Worm (Caenorhabditis elegans): Measurements from ENCODE around the gene symk-1.
A peak's percentile ranks its signal among the peaks of the same experiment; 100 is the strongest.

The symk-1 gene

DNA sequence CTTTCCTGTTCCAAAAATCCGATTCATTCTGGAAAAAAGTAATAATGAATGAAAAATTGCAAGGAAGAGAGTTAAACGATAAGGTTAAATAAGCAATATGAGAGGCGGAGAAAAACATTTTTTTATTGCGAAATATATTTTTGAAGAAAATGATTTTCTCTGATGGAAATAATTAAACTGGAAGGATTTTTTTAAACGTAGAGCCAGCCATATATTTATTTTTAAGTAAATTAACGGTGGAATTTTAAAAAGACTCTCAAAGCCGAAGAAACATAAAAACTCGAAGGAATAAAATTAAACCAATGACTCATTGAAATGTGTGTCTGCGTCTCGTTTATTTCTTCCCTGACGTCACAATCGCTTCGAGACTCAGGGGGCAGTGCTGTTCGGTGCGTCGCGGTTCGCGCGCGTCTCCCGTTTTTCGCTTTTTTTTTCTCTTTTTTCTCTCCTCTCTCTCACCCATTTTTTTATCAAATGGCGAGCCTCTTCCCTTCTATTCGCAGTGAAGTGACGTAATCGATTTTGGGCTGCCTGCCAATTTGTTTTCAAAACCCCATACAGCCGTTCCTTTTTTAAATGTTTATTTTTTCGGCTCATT, 36.1 kb downstream of the symk-1 start, which contains the start of gene vps-60 (continued):
- peak; percentile 81 for TF ChIP-seq snpc-4 (tag; optimal IDR thresholded peaks at IDR 0.05)
- TF ChIP-seq nhr-43 (tag; optimal IDR thresholded peaks at IDR 0.05; ENCODE audit: poor library complexity, severe bottlenecking): peak; percentile 72
- peak; percentile 97 for TF ChIP-seq nhr-23 (tag; optimal IDR thresholded peaks at IDR 0.05)
- peak; percentile 95 for TF ChIP-seq nfya-1 (tag; optimal IDR thresholded peaks at IDR 0.05; ENCODE audit: insufficient read depth)
- no peak for TF ChIP-seq unc-39 (tag; optimal IDR thresholded peaks at IDR 0.05)
- TF ChIP-seq nhr-77 (tag; optimal IDR thresholded peaks at IDR 0.05): peak; percentile 25
- no peak for TF ChIP-seq daf-12 (tag; optimal IDR thresholded peaks at IDR 0.05)
- TF ChIP-seq elt-1 (tag; optimal IDR thresholded peaks at IDR 0.05): peak; percentile 43
- peak; percentile 94 for TF ChIP-seq lin-15B (tag; optimal IDR thresholded peaks at IDR 0.05)
- TF ChIP-seq elt-2 (tag; optimal IDR thresholded peaks at IDR 0.05): peak; percentile 88
- TF ChIP-seq nhr-28 (tag; optimal IDR thresholded peaks at IDR 0.05): no peak
- no peak for TF ChIP-seq ztf-11 (tag; optimal IDR thresholded peaks at IDR 0.05)
- TF ChIP-seq mdl-1 (tag; optimal IDR thresholded peaks at IDR 0.05): peak; percentile 38
- TF ChIP-seq egl-27 (tag; optimal IDR thresholded peaks at IDR 0.05): peak; percentile 89

DNA sequence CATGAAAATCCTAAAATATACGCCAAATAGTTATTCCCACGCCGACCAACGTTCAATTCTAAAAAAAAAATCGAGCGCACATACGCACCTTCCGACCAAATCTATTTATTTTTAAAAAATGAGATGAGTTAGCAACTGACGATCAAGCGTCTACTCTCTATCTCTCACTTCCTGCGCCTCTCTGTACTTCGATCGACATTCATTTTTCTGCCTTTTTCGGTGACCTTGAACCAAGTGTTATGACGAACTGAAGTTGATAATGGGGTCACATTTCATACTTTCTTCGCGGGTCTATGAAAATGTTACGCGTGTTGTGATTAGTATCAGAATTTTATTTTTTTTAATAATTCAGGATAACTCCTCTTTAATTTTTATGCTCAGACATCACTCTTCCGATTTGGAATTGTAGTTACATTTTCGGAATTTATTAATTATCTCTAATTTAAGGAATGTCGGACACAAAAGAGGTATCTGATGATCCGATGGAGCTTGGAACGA, 37.3 kb downstream of the symk-1 start, which contains the start of gene smk-1:
Gene smk-1 (plus strand): TSS at position 448 of the 498 bp plus-strand sequence.
- TF ChIP-seq nhr-76 (tag; optimal IDR thresholded peaks at IDR 0.05) (no peak), jun-1 (tag; optimal IDR thresholded peaks at IDR 0.05) (no peak), R02D3.7 (tag; optimal IDR thresholded peaks at IDR 0.05) (no peak), pha-4 (tag; optimal IDR thresholded peaks at IDR 0.05) (no peak), ceh-9 (tag; optimal IDR thresholded peaks at IDR 0.05) (no peak), nhr-23 (tag; optimal IDR thresholded peaks at IDR 0.05) (peak; percentile 67), pqm-1 (tag; optimal IDR thresholded peaks at IDR 0.05) (no peak), nhr-25 (tag; optimal IDR thresholded peaks at IDR 0.05) (peak; percentile 89), eor-1 (tag; optimal IDR thresholded peaks at IDR 0.05) (no peak), nhr-12 (tag; optimal IDR thresholded peaks at IDR 0.05) (no peak), elt-2 (tag; optimal IDR thresholded peaks at IDR 0.05) (no peak), zag-1 (tag; optimal IDR thresholded peaks at IDR 0.05) (no peak), lin-15B (tag; optimal IDR thresholded peaks at IDR 0.05) (no peak)

DNA sequence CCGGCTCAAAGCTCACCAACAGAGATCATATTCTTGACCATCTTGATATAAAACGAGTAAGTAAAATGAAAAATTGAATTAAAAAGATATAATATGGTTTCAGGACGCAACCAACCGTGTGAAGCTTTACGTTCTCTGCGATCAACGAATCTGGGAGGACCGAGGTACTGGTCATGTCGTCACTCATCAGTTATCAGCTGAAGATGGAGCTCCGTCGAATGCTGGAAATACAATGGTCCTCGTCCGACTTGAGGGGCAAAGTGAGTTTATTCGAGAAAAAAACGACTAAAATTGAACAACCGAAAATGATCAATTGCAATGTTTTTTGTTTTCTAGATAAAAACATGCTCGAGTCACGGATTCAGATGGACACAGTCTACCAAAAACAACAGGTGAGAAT, 38.4 kb downstream of the symk-1 start:
- TF ChIP-seq pha-4 (tag; optimal IDR thresholded peaks at IDR 0.05) (no peak), nfya-1 (tag; optimal IDR thresholded peaks at IDR 0.05; ENCODE audit: insufficient read depth) (no peak), skn-1 (tag; optimal IDR thresholded peaks at IDR 0.05) (no peak)

DNA sequence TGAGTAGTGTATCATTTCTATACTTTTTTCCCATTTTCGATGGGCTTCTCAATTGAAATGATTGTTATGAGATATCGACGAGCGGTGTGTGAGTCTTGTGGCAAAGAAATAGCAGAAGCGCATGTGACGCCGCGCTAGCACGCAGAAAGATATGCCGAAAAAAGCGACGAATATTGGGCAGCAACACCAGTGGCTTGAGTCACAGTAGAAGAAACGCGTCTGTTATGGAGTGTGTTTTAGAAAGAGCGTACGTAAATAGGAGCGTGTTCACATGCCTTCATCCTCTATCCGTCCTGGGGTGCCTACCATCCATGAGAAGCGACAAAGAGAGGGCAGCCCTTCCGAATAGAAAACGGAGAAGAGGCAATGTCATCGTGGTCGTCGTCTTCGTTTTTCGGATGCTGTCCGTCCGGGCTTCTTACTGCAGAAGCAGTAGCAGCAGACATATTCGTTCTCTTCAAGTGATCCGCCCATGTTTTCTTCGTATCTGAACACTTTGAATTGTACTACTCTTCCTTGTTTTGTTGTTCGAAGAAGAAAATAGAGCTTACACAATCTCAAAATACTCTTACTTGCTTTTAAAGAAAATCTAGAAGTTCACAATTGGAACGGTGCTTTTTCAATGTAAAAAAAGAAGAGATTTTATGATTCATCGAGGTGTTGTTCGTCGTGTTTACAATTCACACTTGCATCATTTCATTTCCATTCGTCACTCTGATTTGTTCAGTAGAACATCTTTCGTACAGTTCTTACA, 39.8 kb downstream of the symk-1 start:
- TF ChIP-seq nfya-1 (tag; optimal IDR thresholded peaks at IDR 0.05; ENCODE audit: insufficient read depth) (peak; percentile 28), mdl-1 (tag; optimal IDR thresholded peaks at IDR 0.05) (peak; percentile 3), zag-1 (tag; optimal IDR thresholded peaks at IDR 0.05) (no peak), nhr-43 (tag; optimal IDR thresholded peaks at IDR 0.05; ENCODE audit: poor library complexity, severe bottlenecking) (peak; percentile 42), lin-39 (tag; optimal IDR thresholded peaks at IDR 0.05) (peak; percentile 65), snpc-4 (tag; optimal IDR thresholded peaks at IDR 0.05) (peak; percentile 31), hmg-11 (tag; optimal IDR thresholded peaks at IDR 0.05) (peak; percentile 60), lin-15B (tag; optimal IDR thresholded peaks at IDR 0.05) (no peak)

DNA sequence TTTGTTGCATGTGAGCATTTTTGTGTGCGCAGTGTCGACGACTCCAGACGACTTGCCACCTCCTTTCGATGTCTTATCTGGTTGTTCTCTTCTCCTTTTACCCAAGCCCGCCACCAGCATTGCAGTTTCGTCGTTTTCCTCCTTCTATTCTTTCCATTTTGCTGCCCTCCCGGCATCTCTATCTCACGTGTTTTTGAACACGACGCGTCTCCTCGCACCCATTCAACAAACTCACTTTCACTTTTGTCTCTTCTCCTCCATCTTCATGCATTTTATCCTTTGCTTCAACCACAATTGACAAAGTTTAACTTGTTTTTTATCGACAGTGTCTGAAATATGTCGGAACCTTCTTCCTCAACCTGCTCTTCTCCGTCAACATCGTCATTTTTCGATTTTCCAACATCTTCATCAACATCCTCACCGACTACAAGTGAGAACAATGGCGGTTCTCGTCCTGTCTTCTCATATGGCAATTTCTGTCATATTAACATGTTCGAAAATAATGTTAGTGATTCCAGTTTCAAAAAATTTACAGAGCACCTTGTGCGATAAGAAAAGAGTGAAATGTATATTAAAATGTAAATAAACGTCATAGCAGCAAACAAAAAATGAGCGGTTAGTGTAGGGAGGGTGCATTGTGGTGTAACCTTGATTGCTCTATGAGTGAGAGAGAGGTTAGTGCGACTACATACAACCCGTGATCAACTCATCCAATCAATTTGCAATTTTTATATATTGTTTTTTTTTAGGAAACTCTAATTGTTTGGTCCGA, 40.7 kb downstream of the symk-1 start, which contains the start of gene fip-4:
Gene fip-4 (minus strand): TSS at position 636 of the 772 bp plus-strand sequence.
- peak; percentile 18 for TF ChIP-seq snpc-4 (tag; optimal IDR thresholded peaks at IDR 0.05)
- no peak for TF ChIP-seq daf-12 (tag; optimal IDR thresholded peaks at IDR 0.05)
- no peak for TF ChIP-seq skn-1 (tag; optimal IDR thresholded peaks at IDR 0.05)
- TF ChIP-seq nhr-28 (tag; optimal IDR thresholded peaks at IDR 0.05): no peak
- TF ChIP-seq jun-1 (tag; optimal IDR thresholded peaks at IDR 0.05): peak; percentile 27
- TF ChIP-seq nhr-237 (tag; optimal IDR thresholded peaks at IDR 0.05): no peak
- TF ChIP-seq nhr-67 (tag; optimal IDR thresholded peaks at IDR 0.05): no peak
- TF ChIP-seq nfya-1 (tag; optimal IDR thresholded peaks at IDR 0.05; ENCODE audit: insufficient read depth): peak; percentile 12
- peak; percentile 91 for TF ChIP-seq nhr-25 (tag; optimal IDR thresholded peaks at IDR 0.05)
- TF ChIP-seq pqm-1 (tag; optimal IDR thresholded peaks at IDR 0.05): peak; percentile 76
- TF ChIP-seq ztf-4 (tag; optimal IDR thresholded peaks at IDR 0.05): no peak
- TF ChIP-seq lsy-12 (tag; optimal IDR thresholded peaks at IDR 0.05): peak; percentile 9
- TF ChIP-seq nhr-11 (tag; optimal IDR thresholded peaks at IDR 0.05): no peak
- no peak for TF ChIP-seq nhr-12 (tag; optimal IDR thresholded peaks at IDR 0.05)
- no peak for TF ChIP-seq ceh-9 (tag; optimal IDR thresholded peaks at IDR 0.05)
- no peak for TF ChIP-seq R02D3.7 (tag; optimal IDR thresholded peaks at IDR 0.05)
- TF ChIP-seq eor-1 (tag; optimal IDR thresholded peaks at IDR 0.05): no peak
- TF ChIP-seq egl-5 (tag; optimal IDR thresholded peaks at IDR 0.05): peak; percentile 45
- no peak for TF ChIP-seq unc-62 (GFP tag; optimal IDR thresholded peaks at IDR 0.05)
- peak; percentile 38 for TF ChIP-seq mml-1 (tag; optimal IDR thresholded peaks at IDR 0.05)
- no peak for TF ChIP-seq nhr-43 (tag; optimal IDR thresholded peaks at IDR 0.05; ENCODE audit: poor library complexity, severe bottlenecking)
- peak; percentile 99 for TF ChIP-seq pha-4 (tag; optimal IDR thresholded peaks at IDR 0.05)
- no peak for TF ChIP-seq elt-3 (tag; optimal IDR thresholded peaks at IDR 0.05)
- TF ChIP-seq lin-39 (tag; optimal IDR thresholded peaks at IDR 0.05): no peak
- peak; percentile 60 for TF ChIP-seq nhr-23 (tag; optimal IDR thresholded peaks at IDR 0.05)
- TF ChIP-seq nhr-76 (tag; optimal IDR thresholded peaks at IDR 0.05): no peak
- no peak for TF ChIP-seq zag-1 (tag; optimal IDR thresholded peaks at IDR 0.05)
- no peak for TF ChIP-seq ztf-11 (tag; optimal IDR thresholded peaks at IDR 0.05)
